Fruit fly (Drosophila melanogaster): Measurements from ENCODE around the gene CG34263.

The CG34263 gene

dm6 chr3L:294841-295408, 29.2 kb upstream of the CG34263 start (continued):
- peak; percentile 21 for TF ChIP-seq CG6254 (GFP tag; optimal IDR thresholded peaks at IDR 0.05)
- peak; percentile 47 for TF ChIP-seq Chrac-16 (GFP tag; optimal IDR thresholded peaks at IDR 0.05)
- TF ChIP-seq Fer3 (tag; optimal IDR thresholded peaks at IDR 0.05), result no peak

dm6 chr3L:292146-292776, 26.6 kb upstream of the CG34263 start:
- TF ChIP-seq NC2α (GFP tag; optimal IDR thresholded peaks at IDR 0.05), result no peak
- TF ChIP-seq CHES-1-like (GFP tag; optimal IDR thresholded peaks at IDR 0.05), result peak; percentile 77
- TF ChIP-seq CG31441 (GFP tag; IDR thresholded peaks at IDR 0.05), result peak; percentile 31; the same call in 1 of the 2 replicates
- TF ChIP-seq Adf1 (GFP tag; IDR thresholded peaks at IDR 0.05), result no peak
- no peak for TF ChIP-seq pfk (GFP tag; optimal IDR thresholded peaks at IDR 0.05)
- peak; percentile 53; the same call in 1 of the 2 replicates for TF ChIP-seq onecut (GFP tag; IDR thresholded peaks at IDR 0.05)
- TF ChIP-seq CG6175 (GFP tag; IDR thresholded peaks at IDR 0.05), result no peak
- TF ChIP-seq jing (GFP tag; optimal IDR thresholded peaks at IDR 0.05), result no peak
- TF ChIP-seq oc (tag; optimal IDR thresholded peaks at IDR 0.05), result no peak
- no peak for TF ChIP-seq CG18011 (GFP tag; optimal IDR thresholded peaks at IDR 0.05)
- no peak for TF ChIP-seq CG30020 (tag; optimal IDR thresholded peaks at IDR 0.05)
- peak; percentile 46 to 87 for TF ChIP-seq crp (GFP tag; optimal IDR thresholded peaks at IDR 0.05)
- peak; percentile 46 for TF ChIP-seq gro (GFP tag; optimal IDR thresholded peaks at IDR 0.05)
- TF ChIP-seq en (GFP tag; optimal IDR thresholded peaks at IDR 0.05), result no peak
- TF ChIP-seq CG8765 (GFP tag; IDR thresholded peaks at IDR 0.05), result no peak
- TF ChIP-seq Doc2 (GFP tag; IDR thresholded peaks at IDR 0.05), result no peak
- no peak for TF ChIP-seq Dll (GFP tag; IDR thresholded peaks at IDR 0.05; ENCODE audit: partially characterized antibody)
- no peak for TF ChIP-seq Chrac-16 (GFP tag; optimal IDR thresholded peaks at IDR 0.05)
- 0 out of 3 replicates have a peak, but pooled peaks have one; percentile 7 for TF ChIP-seq HLH4C (GFP tag; IDR thresholded peaks at IDR 0.05; ENCODE audit: partially characterized antibody)
- TF ChIP-seq CG1529 (GFP tag; optimal IDR thresholded peaks at IDR 0.05), result no peak
- no peak for TF ChIP-seq CG9876 (GFP tag; optimal IDR thresholded peaks at IDR 0.05)
- peak; percentile 58 for TF ChIP-seq CG12299 (tag; optimal IDR thresholded peaks at IDR 0.05)
- peak; percentile 11 for TF ChIP-seq CG7839 (tag; optimal IDR thresholded peaks at IDR 0.05)
- no peak for TF ChIP-seq CG8388 (GFP tag; optimal IDR thresholded peaks at IDR 0.05)
- TF ChIP-seq Oaz (GFP tag; IDR thresholded peaks at IDR 0.05), result no peak
- no peak for TF ChIP-seq CG10654 (GFP tag; optimal IDR thresholded peaks at IDR 0.05)
- no peak for TF ChIP-seq ftz-f1 (GFP tag; optimal IDR thresholded peaks at IDR 0.05)
- no peak for TF ChIP-seq CG9817 (tag; optimal IDR thresholded peaks at IDR 0.05)
- TF ChIP-seq gfzf (GFP tag; optimal IDR thresholded peaks at IDR 0.05), result peak; percentile 98
- TF ChIP-seq chn (GFP tag; optimal IDR thresholded peaks at IDR 0.05), result peak; percentile 7
- peak; percentile 68 for TF ChIP-seq HmgZ (tag; optimal IDR thresholded peaks at IDR 0.05)
- TF ChIP-seq Dp (GFP tag; optimal IDR thresholded peaks at IDR 0.05), result peak; percentile 93
- TF ChIP-seq Tbp (GFP tag; optimal IDR thresholded peaks at IDR 0.05), result no peak
- TF ChIP-seq Drgx (GFP tag; IDR thresholded peaks at IDR 0.05), result no peak
- TF ChIP-seq gsb (GFP tag; IDR thresholded peaks at IDR 0.05), result no peak
- TF ChIP-seq CG7271 (tag; optimal IDR thresholded peaks at IDR 0.05), result peak; percentile 6
- TF ChIP-seq D (optimal IDR thresholded peaks at IDR 0.05), result no peak
- TF ChIP-seq D (GFP tag; optimal IDR thresholded peaks at IDR 0.05), result no peak
- TF ChIP-seq CG17186 (GFP tag; optimal IDR thresholded peaks at IDR 0.05), result peak; percentile 75
- TF ChIP-seq salm (tag; optimal IDR thresholded peaks at IDR 0.05), result no peak
- no peak for TF ChIP-seq aop (GFP tag; IDR thresholded peaks at IDR 0.05)
- TF ChIP-seq Bdp1 (GFP tag; optimal IDR thresholded peaks at IDR 0.05), result no peak
- no peak for TF ChIP-seq inv (GFP tag; IDR thresholded peaks at IDR 0.05; ENCODE audit: partially characterized antibody)
- peak; percentile 70 for TF ChIP-seq CG14710 (tag; optimal IDR thresholded peaks at IDR 0.05)
- no peak for TF ChIP-seq CG15696 (tag; optimal IDR thresholded peaks at IDR 0.05)
- no peak for TF ChIP-seq az2 (GFP tag; optimal IDR thresholded peaks at IDR 0.05)

All from whole organism, embryonic.